Worm (Caenorhabditis elegans) whole organism, midembryonic: ENCODE data around the gene emc-6.

Source experiments
- T22C8.4 ChIP-seq: fragments of 200-800 bp; sonication (Bioruptor generic); IDR thresholded peaks from 2 replicates; pipeline ENCODE4 v1.3.6; 2022; ENCODE audit warnings: missing genetic modification characterization, missing compliant biosample characterization
- cog-1 ChIP-seq: sonication (generic microtip); optimal IDR thresholded peaks from 2 replicates; lab custom pipeline; 2016; ENCODE audit warnings: missing genetic modification characterization, missing compliant biosample characterization
- flt-1 ChIP-seq: fragments of 200-800 bp; sonication (Bioruptor generic); IDR thresholded peaks from 2 replicates; pipeline ENCODE4 v1.3.6; 2022; ENCODE audit warnings: missing genetic modification characterization, missing compliant biosample characterization
- klf-2 ChIP-seq: fragments of 200-800 bp; sonication (Bioruptor generic); conservative IDR thresholded peaks from 2 replicates; pipeline ENCODE4 v1.3.6; 2022; ENCODE audit warnings: missing genetic modification reagents, missing genetic modification characterization, missing compliant biosample characterization
- med-1 ChIP-seq: sonication (generic microtip); optimal IDR thresholded peaks from 2 replicates; lab custom pipeline; 2017; ENCODE audit warnings: missing genetic modification characterization, mild to moderate bottlenecking, missing compliant biosample characterization, antibody characterized with exemption, missing genetic modification reagents; ENCODE audit not compliant: insufficient read depth
- ref-1 ChIP-seq: fragments of 200-800 bp; sonication (Bioruptor generic); conservative IDR thresholded peaks from 2 replicates; pipeline ENCODE4 v1.3.6; 2022; ENCODE audit warnings: missing genetic modification reagents, missing genetic modification characterization, missing compliant biosample characterization
- tab-1 ChIP-seq: fragments of 200-800 bp; sonication (Bioruptor generic); IDR thresholded peaks from 2 replicates; pipeline ENCODE4 v1.3.6; 2022; ENCODE audit warnings: missing genetic modification characterization, missing compliant biosample characterization
- ztf-23 ChIP-seq: fragments of 200-800 bp; sonication (Bioruptor generic); IDR thresholded peaks from 2 replicates; pipeline ENCODE4 v1.3.6; 2022; ENCODE audit warnings: missing genetic modification reagents, missing genetic modification characterization, missing compliant biosample characterization

- TF ChIP-seq T22C8.4 (GFP tag; lab: Robert Waterston, UW) (no peak), flt-1 (GFP tag; lab: Robert Waterston, UW) (no peak), klf-2 (no peak), ztf-23 (no peak), cog-1 (tag; lab: Kevin White, UChicago) (no peak), tab-1 (GFP tag; lab: Robert Waterston, UW) (no peak), ref-1 (no peak), med-1 (GFP tag; lab: Kevin White, UChicago) (no peak)
Observed at ce11 chrIV:7731960-7732359, 22.4 kb upstream of the emc-6 start, which contains the start of the genes C50F7.9 and C50F7.3.
